Worm (Caenorhabditis elegans): Measurements from ENCODE around the gene sra-26.

DNA sequence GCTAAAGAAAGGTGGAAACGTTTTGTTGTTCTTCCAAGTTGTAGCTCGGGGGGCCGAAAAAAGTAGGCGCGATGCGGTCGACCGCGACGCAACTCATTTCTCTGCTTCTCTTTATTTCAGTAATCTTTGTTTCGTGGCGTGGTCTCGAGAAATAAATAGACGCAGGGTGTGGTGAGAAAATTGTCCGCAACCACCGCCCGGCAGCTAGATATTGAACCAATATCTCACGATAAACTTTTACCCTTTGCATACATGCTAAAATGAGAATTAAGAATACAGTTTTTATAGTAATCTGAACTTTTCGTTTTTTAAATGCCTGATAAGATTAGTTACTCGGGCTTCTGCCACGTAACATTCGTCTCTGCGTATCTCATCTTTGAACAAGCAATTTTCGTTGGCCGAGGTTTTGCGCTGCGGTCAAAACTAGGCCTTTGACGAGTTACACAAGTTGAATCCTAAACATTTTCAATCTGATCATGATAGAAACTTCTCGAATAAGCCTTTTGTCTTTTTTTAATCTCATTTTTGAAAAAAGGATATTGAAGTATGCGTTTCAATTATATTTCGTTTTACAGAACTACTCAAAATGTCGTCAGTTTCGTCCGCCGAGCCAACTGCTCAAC is 32.2 kb upstream of the sra-26 start, which contains the start of gene gyf-1:
- TF ChIP-seq ceh-82 (tag; optimal IDR thresholded peaks at IDR 0.05) (no peak), ama-1 (optimal IDR thresholded peaks at IDR 0.05) (no peak), nhr-21 (tag; optimal IDR thresholded peaks at IDR 0.05) (no peak), alr-1 (tag; optimal IDR thresholded peaks at IDR 0.05) (no peak), ztf-4 (tag; optimal IDR thresholded peaks at IDR 0.05) (no peak), ceh-16 (tag; optimal IDR thresholded peaks at IDR 0.05) (no peak), nhr-25 (tag; optimal IDR thresholded peaks at IDR 0.05) (no peak), ZK546.5 (tag; optimal IDR thresholded peaks at IDR 0.05) (no peak), ztf-1 (GFP tag; conservative IDR thresholded peaks at IDR 0.05) (no peak), lin-39 (tag; optimal IDR thresholded peaks at IDR 0.05) (no peak)
